Worm (Caenorhabditis elegans) whole organism, late embryonic: ENCODE data around the gene vps-2.

Experiments
- C08G9.2 ChIP-seq: sonication (generic microtip); optimal IDR thresholded peaks from 2 replicates; lab custom pipeline; 2016; ENCODE audit warnings: mild to moderate bottlenecking, missing genetic modification characterization, moderate library complexity, missing compliant biosample characterization
- gmeb-2 ChIP-seq: sonication (generic microtip); optimal IDR thresholded peaks from 2 replicates; lab custom pipeline; 2016; ENCODE audit warnings: missing genetic modification characterization, inconsistent platforms, missing compliant biosample characterization
- hlh-13 ChIP-seq: fragments of 200-800 bp; sonication (Bioruptor generic); optimal IDR thresholded peaks from 2 replicates; lab custom pipeline; 2018; ENCODE audit warnings: mild to moderate bottlenecking, missing genetic modification characterization, missing compliant biosample characterization
- hlh-30 ChIP-seq: sonication (generic microtip); optimal IDR thresholded peaks from 2 replicates; lab custom pipeline; 2017; ENCODE audit warnings: antibody characterized with exemption, missing genetic modification characterization, missing compliant biosample characterization; ENCODE audit not compliant: insufficient read depth
- nfya-1 ChIP-seq: sonication (generic microtip); optimal IDR thresholded peaks from 2 replicates; lab custom pipeline; 2017; ENCODE audit warnings: missing genetic modification characterization, mild to moderate bottlenecking, missing compliant biosample characterization, antibody characterized with exemption, moderate library complexity
- pha-2 ChIP-seq: sonication (generic microtip); optimal IDR thresholded peaks from 2 replicates; lab custom pipeline; 2017; ENCODE audit warnings: mild to moderate bottlenecking, missing genetic modification characterization, missing compliant biosample characterization
- rnt-1 ChIP-seq: sonication (generic microtip); optimal IDR thresholded peaks from 2 replicates; lab custom pipeline; 2016; ENCODE audit warnings: missing genetic modification characterization, missing compliant biosample characterization
- tbx-7 ChIP-seq: sonication (generic microtip); optimal IDR thresholded peaks from 2 replicates; lab custom pipeline; 2016; ENCODE audit warnings: missing genotype, missing genetic modification characterization, missing compliant biosample characterization

DNA sequence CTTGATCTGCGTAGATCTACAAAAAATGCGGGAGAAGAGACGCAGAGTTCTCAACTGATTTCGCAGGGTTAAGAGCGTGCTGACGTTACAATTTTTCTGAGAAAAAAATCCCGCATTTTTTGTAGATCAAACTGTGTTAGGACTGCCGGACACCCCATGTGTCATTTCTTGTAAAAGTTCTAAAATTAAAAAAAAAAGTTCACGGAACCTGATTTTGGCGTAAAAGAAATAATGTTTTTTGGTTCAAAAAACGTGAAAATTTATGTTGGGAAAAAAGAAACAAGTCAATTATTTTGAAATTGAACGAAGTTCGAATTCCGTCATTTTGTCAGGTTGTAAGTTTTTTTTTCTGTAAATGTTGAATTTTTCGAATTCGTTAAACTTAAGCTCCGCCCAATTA is 8.4 kb upstream of the vps-2 start, which contains the start of gene Y46G5A.34:
- TF ChIP-seq C08G9.2 = no peak
- TF ChIP-seq hlh-30 (tag; lab: Kevin White, UChicago) = no peak
- no peak for TF ChIP-seq hlh-13 (GFP tag; lab: Kevin White, UChicago)
- TF ChIP-seq tbx-7 = no peak
- TF ChIP-seq nfya-1 = no peak
- no peak for TF ChIP-seq gmeb-2 (tag; lab: Kevin White, UChicago)
- no peak for TF ChIP-seq rnt-1
- no peak for TF ChIP-seq pha-2 (tag; lab: Kevin White, UChicago)
